Worm (Caenorhabditis elegans) whole organism, early embryonic: Measurements from ENCODE around the gene F53E4.1.

Experiments used
- F13C5.2 ChIP-seq: sonication (generic microtip); optimal IDR thresholded peaks from 2 replicates; lab custom pipeline; 2017; ENCODE audit warnings: mild to moderate bottlenecking, missing genetic modification characterization, inconsistent platforms, missing compliant biosample characterization
- ama-1 ChIP-seq: fragments of 150-350 bp; optimal IDR thresholded peaks from 2 replicates; lab custom pipeline; 2014
- ceh-36 ChIP-seq: sonication (generic microtip); optimal IDR thresholded peaks from 2 replicates; lab custom pipeline; 2016; ENCODE audit warnings: missing genetic modification characterization, inconsistent platforms, missing compliant biosample characterization
- ets-7 ChIP-seq: sonication (generic microtip); optimal IDR thresholded peaks from 2 replicates; lab custom pipeline; 2016; ENCODE audit warnings: missing genotype, missing genetic modification characterization, missing compliant biosample characterization
- flt-1 ChIP-seq: fragments of 200-800 bp; sonication (Bioruptor generic); IDR thresholded peaks from 2 replicates; pipeline ENCODE4 v1.3.6; 2022; ENCODE audit warnings: missing genetic modification characterization, missing compliant biosample characterization
- tbx-11 ChIP-seq: fragments of 200-800 bp; sonication (Bioruptor generic); IDR thresholded peaks from 2 replicates; pipeline ENCODE4 v1.3.6; 2022; ENCODE audit warnings: missing genetic modification characterization, missing compliant biosample characterization
- tbx-37 ChIP-seq: fragments of 200-800 bp; sonication (Bioruptor generic); conservative IDR thresholded peaks from 2 replicates; pipeline ENCODE4 v1.3.6; 2022; ENCODE audit warnings: missing genetic modification reagents, missing genetic modification characterization, missing compliant biosample characterization
- tra-4 ChIP-seq: sonication (generic microtip); optimal IDR thresholded peaks from 2 replicates; lab custom pipeline; 2017; ENCODE audit warnings: missing genetic modification characterization, missing compliant biosample characterization

ce11 chrV:15610350-15610940 lies 57.7 kb downstream of the F53E4.1 start, which contains the start of the genes fbxa-153 and str-12:
- TF ChIP-seq tra-4 (tag; lab: Kevin White, UChicago) = no peak
- TF ChIP-seq ets-7 (tag; lab: Kevin White, UChicago) = no peak
- TF ChIP-seq tbx-11 (GFP tag; lab: Robert Waterston, UW) = no peak
- TF ChIP-seq tbx-37 (GFP tag; lab: Robert Waterston, UW) = no peak
- no peak for TF ChIP-seq flt-1 (GFP tag; lab: Robert Waterston, UW)
- no peak for TF ChIP-seq ceh-36 (tag; lab: Kevin White, UChicago)
- no peak for TF ChIP-seq ama-1
- TF ChIP-seq F13C5.2 (tag; lab: Kevin White, UChicago) = peak; percentile 9
